Fruit fly (Drosophila melanogaster): ENCODE results near the gene CG6277.

DNA sequence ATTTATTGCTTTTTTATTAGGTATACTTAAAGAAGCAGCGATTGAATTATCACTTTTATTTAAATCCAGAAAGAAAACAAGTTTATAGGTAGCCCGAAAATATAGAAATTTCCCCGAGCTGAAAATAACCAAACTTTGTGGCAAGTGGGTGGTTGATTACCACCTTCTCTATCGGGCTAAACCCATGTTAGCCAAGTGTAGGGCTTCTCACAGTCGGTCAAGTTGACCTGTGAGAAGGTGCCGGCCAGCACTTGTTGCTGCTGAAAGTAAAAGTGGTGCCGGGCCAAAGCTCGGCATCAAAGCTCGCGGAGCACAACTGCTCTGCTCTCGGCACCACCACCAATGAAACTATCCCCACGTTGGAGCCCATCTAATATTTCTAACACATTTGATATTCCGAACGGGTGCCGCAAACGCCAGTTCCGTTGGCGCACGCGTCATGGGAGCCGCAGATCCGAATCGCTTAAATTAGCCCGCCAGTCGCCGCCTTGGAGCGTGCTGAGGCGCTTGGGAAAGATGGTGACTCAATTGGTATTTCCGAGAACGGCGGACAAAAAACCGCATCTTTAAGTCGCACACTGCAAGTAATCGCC lies 48.0 kb upstream of the CG6277 start:
- TF ChIP-seq h (optimal IDR thresholded peaks at IDR 0.05) (no peak), Sin3A (optimal IDR thresholded peaks at IDR 0.05) (no peak), psq (optimal IDR thresholded peaks at IDR 0.05) (no peak), Myc (optimal IDR thresholded peaks at IDR 0.05) (no peak)

All from Kc167 (cell line).